Worm (Caenorhabditis elegans) whole organism, L1 larva: ENCODE measurements around the gene aat-8.
A peak's percentile ranks its signal among the peaks of the same experiment; 100 is the strongest.

Experiments used
- C04F5.9 ChIP-seq: sonication (generic microtip); optimal IDR thresholded peaks from 2 replicates; lab custom pipeline; 2016; ENCODE audit warnings: missing genetic modification characterization, missing compliant biosample characterization
- aly-2 ChIP-seq: fragments of 150-350 bp; optimal IDR thresholded peaks from 2 replicates; lab custom pipeline; 2014; ENCODE audit warnings: missing biosample characterization, missing genetic modification characterization
- blmp-1 ChIP-seq: fragments of 150-350 bp; optimal IDR thresholded peaks from 2 replicates; lab custom pipeline; 2014; ENCODE audit warnings: missing biosample characterization, missing genetic modification characterization
- ces-1 ChIP-seq: fragments of 150-350 bp; optimal IDR thresholded peaks from 2 replicates; lab custom pipeline; 2014; ENCODE audit warnings: missing biosample characterization, missing genetic modification reagents, missing genetic modification characterization
- dpl-1 ChIP-seq, 3 experiments: fragments of 150-350 bp in 2 of 3; sonication (generic microtip) in 1 of 3; optimal IDR thresholded peaks; 2 replicates each; lab custom pipeline; 2014 to 2017; ENCODE audit warnings: missing biosample characterization in 3 of 3, missing genetic modification characterization in 3 of 3, missing genetic modification reagents in 3 of 3
- dsc-1 ChIP-seq: sonication (generic microtip); optimal IDR thresholded peaks from 2 replicates; lab custom pipeline; 2016; ENCODE audit warnings: mild to moderate bottlenecking, missing genetic modification characterization, missing compliant biosample characterization
- efl-1 ChIP-seq, 4 experiments: fragments of 150-350 bp; optimal IDR thresholded peaks in 3 of 4; peaks in 1 of 4; 1 replicate in 1 of 4; 2 replicates in 3 of 4; lab custom pipeline; 2014; ENCODE audit warnings: missing biosample characterization in 2 of 4, missing genetic modification characterization in 2 of 4, missing genetic modification reagents in 2 of 4
- elt-2 ChIP-seq: sonication (generic microtip); optimal IDR thresholded peaks from 2 replicates; lab custom pipeline; 2016; ENCODE audit warnings: missing genetic modification characterization, mild to moderate bottlenecking, inconsistent platforms, missing compliant biosample characterization, missing genetic modification reagents
- elt-3 ChIP-seq, 6 experiments: fragments of 150-350 bp in 1 of 6; sonication (generic microtip); optimal IDR thresholded peaks; 2 replicates each; lab custom pipeline; 2017 to 2018; ENCODE audit warnings: missing biosample characterization in 6 of 6, missing genetic modification characterization in 6 of 6, inconsistent platforms in 1 of 6
- fkh-8 ChIP-seq: sonication (generic microtip); optimal IDR thresholded peaks from 2 replicates; lab custom pipeline; 2016; ENCODE audit warnings: mild to moderate bottlenecking, missing genetic modification characterization, missing compliant biosample characterization
- hlh-17 ChIP-seq: fragments of 200-800 bp; sonication (Bioruptor generic); optimal IDR thresholded peaks from 2 replicates; lab custom pipeline; 2018; ENCODE audit warnings: missing genetic modification characterization, mild to moderate bottlenecking, missing compliant biosample characterization, moderate library complexity, borderline replicate concordance
- hpl-2 ChIP-seq: fragments of 150-350 bp; optimal IDR thresholded peaks from 2 replicates; lab custom pipeline; 2014; ENCODE audit warnings: missing biosample characterization, missing genetic modification reagents, missing genetic modification characterization
- irx-1 ChIP-seq: sonication (generic microtip); optimal IDR thresholded peaks from 2 replicates; lab custom pipeline; 2016; ENCODE audit warnings: missing genetic modification characterization, missing compliant biosample characterization
- lin-13 ChIP-seq: fragments of 150-350 bp; optimal IDR thresholded peaks from 2 replicates; lab custom pipeline; 2014; ENCODE audit warnings: missing biosample characterization, missing genetic modification reagents, missing genetic modification characterization
- lin-14 ChIP-seq: fragments of 200-800 bp; sonication (Bioruptor generic); optimal IDR thresholded peaks from 2 replicates; lab custom pipeline; 2018; ENCODE audit warnings: mild to moderate bottlenecking, missing genetic modification characterization, moderate library complexity, missing compliant biosample characterization
- lin-35 ChIP-seq, 2 experiments: fragments of 150-350 bp; optimal IDR thresholded peaks; 2 replicates each; lab custom pipeline; 2014; ENCODE audit warnings: missing biosample characterization in 2 of 2, missing genetic modification characterization in 2 of 2, missing genetic modification reagents in 2 of 2
- lsy-2 ChIP-seq, 2 experiments: fragments of 150-350 bp; optimal IDR thresholded peaks; 2 replicates each; lab custom pipeline; 2014; ENCODE audit warnings: missing biosample characterization in 2 of 2, missing genetic modification characterization in 2 of 2
- mdl-1 ChIP-seq, 2 experiments: fragments of 150-350 bp; optimal IDR thresholded peaks; 2 replicates each; lab custom pipeline; 2014 to 2017; ENCODE audit warnings: missing biosample characterization in 2 of 2, missing genetic modification characterization in 2 of 2, inconsistent platforms in 1 of 2
- mef-2 ChIP-seq: fragments of 150-350 bp; optimal IDR thresholded peaks from 2 replicates; lab custom pipeline; 2014; ENCODE audit warnings: missing biosample characterization, missing genetic modification characterization
- nhr-47 ChIP-seq: sonication (generic microtip); optimal IDR thresholded peaks from 2 replicates; lab custom pipeline; 2016; ENCODE audit warnings: mild to moderate bottlenecking, missing genetic modification characterization, moderate library complexity, missing compliant biosample characterization
- pag-3 ChIP-seq: sonication (generic microtip); optimal IDR thresholded peaks from 2 replicates; lab custom pipeline; 2017; ENCODE audit warnings: missing genetic modification characterization, mild to moderate bottlenecking, missing compliant biosample characterization, antibody characterized with exemption, borderline replicate concordance; ENCODE audit not compliant: insufficient read depth
- snu-23 ChIP-seq: sonication (generic microtip); optimal IDR thresholded peaks from 2 replicates; lab custom pipeline; 2016; ENCODE audit warnings: missing genetic modification characterization, missing compliant biosample characterization
- sox-4 ChIP-seq: sonication (generic microtip); optimal IDR thresholded peaks from 2 replicates; lab custom pipeline; 2016; ENCODE audit warnings: missing genetic modification characterization, missing compliant biosample characterization
- sptf-1 ChIP-seq: fragments of 150-350 bp; optimal IDR thresholded peaks from 2 replicates; lab custom pipeline; 2014; ENCODE audit warnings: missing biosample characterization, missing genetic modification characterization
- sup-37 ChIP-seq: fragments of 200-800 bp; sonication (Bioruptor generic); optimal IDR thresholded peaks from 2 replicates; lab custom pipeline; 2018; ENCODE audit warnings: mild to moderate bottlenecking, missing genetic modification characterization, missing compliant biosample characterization
- swsn-7 ChIP-seq: sonication (generic microtip); optimal IDR thresholded peaks from 2 replicates; lab custom pipeline; 2016; ENCODE audit warnings: missing genetic modification characterization, missing compliant biosample characterization
- tlp-1 ChIP-seq: fragments of 150-350 bp; optimal IDR thresholded peaks from 2 replicates; lab custom pipeline; 2014; ENCODE audit warnings: missing biosample characterization, missing genetic modification characterization
- unc-130 ChIP-seq: fragments of 150-350 bp; optimal IDR thresholded peaks from 2 replicates; lab custom pipeline; 2017; ENCODE audit warnings: missing biosample characterization, missing genetic modification characterization, inconsistent platforms
- unc-98 ChIP-seq: fragments of 200-800 bp; sonication (Bioruptor generic); IDR thresholded peaks from 2 replicates; pipeline ENCODE4 v1.3.6; 2022; ENCODE audit warnings: missing genetic modification characterization, missing compliant biosample characterization
- zip-4 ChIP-seq: fragments of 200-800 bp; sonication (Bioruptor generic); optimal IDR thresholded peaks from 2 replicates; lab custom pipeline; 2018; ENCODE audit warnings: mild to moderate bottlenecking, missing genetic modification characterization, moderate library complexity, missing compliant biosample characterization

aat-8 gene

DNA sequence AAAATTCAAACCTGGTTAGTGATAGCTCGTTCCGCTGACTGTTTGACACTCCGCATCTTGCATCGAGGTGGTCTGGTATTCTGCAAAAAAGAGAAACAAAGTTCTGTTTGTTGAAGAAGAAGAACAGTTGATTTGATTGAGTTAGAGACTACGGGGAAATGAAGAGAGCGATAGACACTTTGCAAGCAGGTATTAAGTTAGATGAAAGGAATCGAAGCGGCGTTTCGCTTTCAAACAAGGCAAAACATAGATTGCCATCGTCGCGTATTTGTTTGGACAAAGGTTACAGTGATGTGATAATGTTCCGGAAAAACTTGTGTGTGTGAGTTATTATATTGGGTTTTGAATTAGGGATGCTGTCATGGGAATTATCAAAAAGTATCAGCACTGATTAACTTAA lies 47.6 kb downstream of the aat-8 start:
- TF ChIP-seq swsn-7 (tag; lab: Kevin White, UChicago) (no peak), lin-14 (GFP tag; lab: Kevin White, UChicago) (peak; percentile 40), lin-35 (GFP tag; optimal IDR thresholded peaks at IDR 0.05; lab: Kevin White, UChicago) (no peak), blmp-1 (tag; lab: Kevin White, UChicago) (peak; percentile 92)

DNA sequence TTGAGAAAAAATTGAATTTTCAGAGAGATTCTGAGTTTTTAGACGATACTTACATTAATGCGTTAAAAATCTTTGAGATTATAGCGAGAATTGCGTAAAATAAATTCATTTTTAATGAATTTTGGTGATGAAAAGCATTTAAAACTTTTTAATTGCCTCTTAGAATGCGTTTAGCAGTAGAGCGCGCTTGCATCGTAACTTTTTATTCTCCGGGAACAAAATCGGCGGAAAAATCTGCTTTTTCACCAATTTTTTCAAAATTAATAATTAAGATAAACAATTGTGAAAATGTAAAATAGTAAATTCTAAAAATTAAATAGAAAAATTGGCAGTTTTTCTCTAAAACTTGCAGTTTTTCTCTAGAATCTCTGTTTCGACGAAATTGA lies 49.6 kb downstream of the aat-8 start:
- TF ChIP-seq lin-35 (GFP tag; optimal IDR thresholded peaks at IDR 0.05; lab: Kevin White, UChicago) (peak in 1 of 2 experiments; percentile 25), lin-13 (GFP tag; lab: Kevin White, UChicago) (no peak), efl-1 (optimal IDR thresholded peaks at IDR 0.05; lab: Kevin White, UChicago) (no peak), efl-1 (GFP tag; optimal IDR thresholded peaks at IDR 0.05 in 1 of 2; lab: Kevin White, UChicago) (peak; percentile 47 to 83)

DNA sequence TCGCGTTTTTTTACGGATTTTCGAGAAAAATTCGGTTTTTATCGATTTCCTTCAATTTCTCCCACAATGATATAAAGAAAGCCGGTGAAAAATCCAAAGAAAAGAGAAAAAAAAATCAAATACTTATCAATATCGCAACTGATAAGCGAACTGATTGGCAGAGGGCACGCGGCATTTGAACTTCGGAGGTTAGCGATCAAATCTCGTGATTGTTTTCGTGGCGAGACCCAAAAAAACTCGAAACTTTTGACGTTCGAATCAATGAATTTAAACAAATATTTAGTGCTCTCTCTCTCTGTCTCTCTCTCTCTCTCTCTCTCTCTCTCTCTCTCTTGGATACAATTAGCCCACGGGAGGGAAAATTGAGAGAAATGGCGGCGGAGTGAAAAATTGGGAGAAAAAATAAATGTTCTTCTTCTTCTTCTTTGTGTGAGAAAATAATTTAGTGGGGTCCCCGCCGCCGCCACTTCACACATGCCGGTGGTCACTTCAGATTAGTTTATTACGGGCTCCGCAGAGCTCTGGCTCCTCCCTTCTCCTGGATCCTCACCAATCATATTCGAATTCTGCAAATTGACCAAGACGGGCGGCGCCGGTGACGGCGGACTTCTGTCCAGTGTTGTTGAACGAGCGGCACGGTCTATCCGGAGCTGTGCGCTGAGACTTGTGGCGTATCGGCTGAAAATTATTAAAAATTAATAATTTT lies 50.1 kb downstream of the aat-8 start:
- TF ChIP-seq sptf-1 (tag; lab: Kevin White, UChicago) (no peak), unc-130 (tag; lab: Kevin White, UChicago) (no peak), zip-4 (GFP tag; lab: Kevin White, UChicago) (no peak), unc-98 (GFP tag; lab: Robert Waterston, UW) (no peak), nhr-47 (tag; lab: Kevin White, UChicago) (no peak), swsn-7 (tag; lab: Kevin White, UChicago) (no peak), lin-35 (GFP tag; optimal IDR thresholded peaks at IDR 0.05; lab: Kevin White, UChicago) (peak in 1 of 2 experiments; percentile 47), mdl-1 (tag; optimal IDR thresholded peaks at IDR 0.05; lab: Kevin White, UChicago) (peak in 1 of 2 experiments; percentile 41), ces-1 (GFP tag; lab: Kevin White, UChicago) (no peak), hpl-2 (GFP tag; lab: Kevin White, UChicago) (no peak), snu-23 (no peak), lin-14 (GFP tag; lab: Kevin White, UChicago) (peak; percentile 33), aly-2 (no peak), blmp-1 (tag; lab: Kevin White, UChicago) (peak; percentile 35), C04F5.9 (tag; lab: Kevin White, UChicago) (no peak), dpl-1 (GFP tag; optimal IDR thresholded peaks at IDR 0.05; lab: Kevin White, UChicago) (peak in 1 of 3 experiments; percentile 7), dsc-1 (tag; lab: Kevin White, UChicago) (peak; percentile 25), hlh-17 (GFP tag; lab: Kevin White, UChicago) (no peak), efl-1 (optimal IDR thresholded peaks at IDR 0.05; lab: Kevin White, UChicago) (no peak), efl-1 (GFP tag; optimal IDR thresholded peaks at IDR 0.05 in 1 of 2; lab: Kevin White, UChicago) (peak in 1 of 2 experiments; percentile 43), lin-13 (GFP tag; lab: Kevin White, UChicago) (no peak), pag-3 (no peak), sup-37 (no peak), elt-2 (tag; lab: Kevin White, UChicago) (peak; percentile 44), mef-2 (tag; lab: Kevin White, UChicago) (no peak), elt-3 (tag; optimal IDR thresholded peaks at IDR 0.05; lab: Kevin White, UChicago) (peak in 1 of 6 experiments; percentile 39), irx-1 (tag; lab: Kevin White, UChicago) (no peak), lsy-2 (tag; optimal IDR thresholded peaks at IDR 0.05; lab: Kevin White, UChicago) (peak in 1 of 2 experiments; percentile 23), sox-4 (tag; lab: Kevin White, UChicago) (no peak), fkh-8 (no peak), tlp-1 (tag; lab: Kevin White, UChicago) (no peak)
- TF ChIP-seq, all 84 proteins: peak for 10

DNA sequence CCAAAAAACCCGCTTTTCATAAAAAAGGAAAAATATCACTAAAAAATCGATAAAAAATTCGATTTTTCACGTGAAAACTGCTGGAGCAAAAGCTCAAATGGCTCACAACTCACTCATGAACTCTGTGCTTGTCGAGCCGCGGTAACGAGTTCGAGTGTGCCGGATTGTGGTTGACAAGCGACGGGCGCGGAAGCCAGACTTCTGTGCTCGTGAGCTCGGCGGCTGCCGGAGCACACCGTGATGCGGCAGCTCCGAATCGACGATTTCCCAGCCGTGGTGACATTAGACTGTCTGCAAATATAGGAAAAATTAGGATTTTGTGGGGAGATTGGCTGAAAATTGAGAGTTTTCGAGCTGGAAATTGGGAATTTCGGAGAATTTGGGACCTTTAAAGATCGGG lies 52.0 kb downstream of the aat-8 start:
- no peak for TF ChIP-seq C04F5.9 (tag; lab: Kevin White, UChicago)
- TF ChIP-seq efl-1 (optimal IDR thresholded peaks at IDR 0.05; lab: Kevin White, UChicago) = no peak
- TF ChIP-seq efl-1 (GFP tag; optimal IDR thresholded peaks at IDR 0.05 in 1 of 2; lab: Kevin White, UChicago) = peak in 1 of 2 experiments; percentile 70
- TF ChIP-seq, all 84 proteins: peak for 1
